Fruit fly (Drosophila melanogaster) whole organism, embryonic: Measurements from ENCODE around the gene RPA3.

ENCODE experiments used
- Antp ChIP-seq: fragments of 200-800 bp; sonication (Bioruptor generic); optimal IDR thresholded peaks from 3 replicates; lab custom pipeline; 2016; ENCODE audit warnings: missing biosample characterization, missing genetic modification characterization
- Asciz ChIP-seq: fragments of 200-800 bp; sonication (Bioruptor generic); optimal IDR thresholded peaks from 2 replicates; lab custom pipeline; 2017; ENCODE audit warnings: missing biosample characterization, mild to moderate bottlenecking, missing genetic modification characterization, missing genetic modification reagents
- Atf6 ChIP-seq: fragments of 200-800 bp; sonication (Bioruptor generic); IDR thresholded peaks from 2 replicates; pipeline ENCODE4 v1.3.6; 2022; ENCODE audit warnings: missing biosample characterization, missing genetic modification characterization
- Awh ChIP-seq: fragments of 200-800 bp; sonication (Bioruptor generic); IDR thresholded peaks from 2 replicates; pipeline ENCODE4, ENCODE4 v1.3.6; 2022; ENCODE audit warnings: missing biosample characterization, missing genetic modification characterization
- B-H2 ChIP-seq: fragments of 200-800 bp; sonication (Bioruptor generic); optimal IDR thresholded peaks from 2 replicates; lab custom pipeline; 2018; ENCODE audit warnings: missing biosample characterization, mild to moderate bottlenecking, missing genetic modification characterization
- C15 ChIP-seq: fragments of 200-800 bp; sonication (Bioruptor generic); IDR thresholded peaks from 3 replicates; pipeline ENCODE4 v1.3.6; 2022; ENCODE audit warnings: missing biosample characterization, missing genetic modification characterization
- CG10565 ChIP-seq: fragments of 200-800 bp; sonication (Bioruptor generic); optimal IDR thresholded peaks from 3 replicates; lab custom pipeline; 2016; ENCODE audit warnings: missing biosample characterization, mild to moderate bottlenecking, missing genetic modification characterization
- CG10654 ChIP-seq: fragments of 200-800 bp; sonication (Bioruptor generic); optimal IDR thresholded peaks from 2 replicates; lab custom pipeline; 2016; ENCODE audit warnings: missing biosample characterization, missing genetic modification characterization
- CG11560 ChIP-seq: fragments of 200-800 bp; sonication (Bioruptor generic); IDR thresholded peaks from 3 replicates; pipeline ENCODE4 v1.3.6; 2022; ENCODE audit warnings: missing biosample characterization, missing genetic modification characterization
- CG12104 ChIP-seq: fragments of 200-800 bp; sonication (Bioruptor generic); optimal IDR thresholded peaks from 3 replicates; lab custom pipeline; 2016; ENCODE audit warnings: missing biosample characterization, missing genetic modification characterization
- CG17568 ChIP-seq: fragments of 200-800 bp; sonication (Bioruptor generic); optimal IDR thresholded peaks from 2 replicates; lab custom pipeline; 2018; ENCODE audit warnings: missing biosample characterization, mild to moderate bottlenecking, missing genetic modification characterization, moderate library complexity
- CG18476 ChIP-seq: fragments of 200-800 bp; sonication (Bioruptor generic); optimal IDR thresholded peaks from 2 replicates; lab custom pipeline; 2016; ENCODE audit warnings: missing biosample characterization, mild to moderate bottlenecking, missing genetic modification characterization
- CG3407 ChIP-seq: fragments of 200-800 bp; sonication (Bioruptor generic); optimal IDR thresholded peaks from 2 replicates; lab custom pipeline; 2018; ENCODE audit warnings: missing biosample characterization, mild to moderate bottlenecking, missing genetic modification characterization
- CG4328 ChIP-seq: fragments of 200-800 bp; sonication (Bioruptor generic); optimal IDR thresholded peaks from 3 replicates; lab custom pipeline; 2017; ENCODE audit warnings: missing biosample characterization, missing genetic modification reagents, missing genetic modification characterization
- CG4404 ChIP-seq: fragments of 200-800 bp; sonication (Bioruptor generic); IDR thresholded peaks from 2 replicates; pipeline ENCODE4 v1.3.6; 2022; ENCODE audit warnings: missing biosample characterization, missing genetic modification characterization
- CG4854 ChIP-seq: fragments of 200-800 bp; sonication (Bioruptor generic); optimal IDR thresholded peaks from 2 replicates; lab custom pipeline; 2016; ENCODE audit warnings: missing biosample characterization, missing genetic modification characterization, inconsistent platforms
- CG6813 ChIP-seq: fragments of 200-800 bp; sonication (Bioruptor generic); optimal IDR thresholded peaks from 2 replicates; lab custom pipeline; 2017; ENCODE audit warnings: missing biosample characterization, missing genetic modification characterization, mild to moderate bottlenecking, moderate library complexity, missing genetic modification reagents
- CG8290 ChIP-seq, 3 experiments: fragments of 200-800 bp; sonication (Bioruptor generic); optimal IDR thresholded peaks; 2 replicates each; lab custom pipeline; 2016 to 2019; ENCODE audit warnings: missing biosample characterization in 3 of 3, missing genetic modification characterization in 3 of 3, mild to moderate bottlenecking in 2 of 3, moderate library complexity in 1 of 3
- CG8924 ChIP-seq: fragments of 200-800 bp; optimal IDR thresholded peaks from 3 replicates; lab custom pipeline; 2019; ENCODE audit warnings: missing biosample characterization, mild to moderate bottlenecking, missing genetic modification characterization, moderate library complexity
- CG9215 ChIP-seq: fragments of 200-800 bp; sonication (Bioruptor generic); IDR thresholded peaks from 2 replicates; pipeline ENCODE4 v1.3.6; 2022; ENCODE audit warnings: missing biosample characterization, missing genetic modification characterization
- D19A ChIP-seq: fragments of 200-800 bp; optimal IDR thresholded peaks from 3 replicates; lab custom pipeline; 2019; ENCODE audit warnings: missing biosample characterization, mild to moderate bottlenecking, missing genetic modification characterization, moderate library complexity
- Deaf1 ChIP-seq: fragments of 200-800 bp; optimal IDR thresholded peaks from 3 replicates; lab custom pipeline; 2019; ENCODE audit warnings: missing biosample characterization, mild to moderate bottlenecking, missing genetic modification characterization, moderate library complexity
- Elba2 ChIP-seq: fragments of 200-800 bp; sonication (Bioruptor generic); optimal IDR thresholded peaks from 3 replicates; lab custom pipeline; 2016; ENCODE audit warnings: missing biosample characterization, missing genetic modification characterization
- GATAe ChIP-seq: fragments of 200-800 bp; sonication (Bioruptor generic); conservative IDR thresholded peaks from 2 replicates; pipeline ENCODE4 v1.3.6; 2022; ENCODE audit warnings: missing biosample characterization, missing genetic modification characterization
- H2.0 ChIP-seq: fragments of 200-800 bp; sonication (Bioruptor generic); IDR thresholded peaks from 2 replicates; pipeline ENCODE4 v1.3.6; 2022; ENCODE audit warnings: missing biosample characterization, missing genetic modification characterization
- HmgD ChIP-seq: fragments of 200-800 bp; sonication (Bioruptor generic); optimal IDR thresholded peaks from 3 replicates; lab custom pipeline; 2016; ENCODE audit warnings: missing biosample characterization, missing genetic modification characterization
- Hr39 ChIP-seq: fragments of >200 bp; optimal IDR thresholded peaks from 2 replicates; lab custom pipeline; 2017
- Lhr ChIP-seq: fragments of 200-800 bp; sonication (Bioruptor generic); optimal IDR thresholded peaks from 3 replicates; lab custom pipeline; 2017; ENCODE audit warnings: mild to moderate bottlenecking, missing biosample characterization, missing genetic modification reagents, missing genetic modification characterization
- Lim3 ChIP-seq: fragments of 200-800 bp; sonication (Bioruptor generic); IDR thresholded peaks from 2 replicates; pipeline ENCODE4 v1.3.6; 2022; ENCODE audit warnings: missing biosample characterization, missing genetic modification characterization
- Max ChIP-seq: fragments of 200-800 bp; sonication (Bioruptor generic); optimal IDR thresholded peaks from 2 replicates; lab custom pipeline; 2016; ENCODE audit warnings: missing biosample characterization, mild to moderate bottlenecking, missing genetic modification characterization
- Meics ChIP-seq: fragments of 200-800 bp; sonication (Bioruptor generic); optimal IDR thresholded peaks from 2 replicates; lab custom pipeline; 2017; ENCODE audit warnings: missing biosample characterization, mild to moderate bottlenecking, missing genetic modification characterization
- NK7.1 ChIP-seq: fragments of 200-800 bp; sonication (Bioruptor generic); optimal IDR thresholded peaks from 3 replicates; lab custom pipeline; 2016; ENCODE audit warnings: missing biosample characterization, missing genetic modification characterization
- Opbp ChIP-seq: fragments of 200-800 bp; sonication (Bioruptor generic); IDR thresholded peaks from 3 replicates; pipeline ENCODE4 v1.3.6; 2022; ENCODE audit warnings: missing biosample characterization, missing genetic modification characterization; ENCODE audit not compliant: partially characterized antibody
- Poxn ChIP-seq: fragments of 200-800 bp; sonication (Bioruptor generic); IDR thresholded peaks from 2 replicates; pipeline ENCODE4 v1.3.6; 2022; ENCODE audit warnings: missing biosample characterization, missing genetic modification characterization
- Six4 ChIP-seq: fragments of 200-800 bp; sonication (Bioruptor generic); optimal IDR thresholded peaks from 2 replicates; lab custom pipeline; 2016; ENCODE audit warnings: missing biosample characterization, missing genetic modification characterization
- TFAM ChIP-seq: fragments of 200-800 bp; sonication (Bioruptor generic); optimal IDR thresholded peaks from 2 replicates; lab custom pipeline; 2017; ENCODE audit warnings: missing biosample characterization, missing genetic modification characterization, inconsistent platforms
- amos ChIP-seq: fragments of 200-800 bp; sonication (Bioruptor generic); IDR thresholded peaks from 2 replicates; pipeline ENCODE4 v1.3.6; 2022; ENCODE audit warnings: missing biosample characterization, missing genetic modification characterization; ENCODE audit not compliant: partially characterized antibody
- bowl ChIP-seq: fragments of 200-800 bp; sonication (Bioruptor generic); IDR thresholded peaks from 2 replicates; pipeline ENCODE4 v1.3.6; 2022; ENCODE audit warnings: missing biosample characterization, missing genetic modification characterization
- fd3F ChIP-seq: fragments of 200-800 bp; sonication (Bioruptor generic); optimal IDR thresholded peaks from 2 replicates; lab custom pipeline; 2018; ENCODE audit warnings: missing biosample characterization, mild to moderate bottlenecking, missing genetic modification characterization, moderate library complexity
- fd64A ChIP-seq: fragments of 200-800 bp; sonication (Bioruptor generic); optimal IDR thresholded peaks from 3 replicates; lab custom pipeline; 2018; ENCODE audit warnings: missing biosample characterization, mild to moderate bottlenecking, missing genetic modification characterization
- grau ChIP-seq: fragments of 200-800 bp; optimal IDR thresholded peaks from 3 replicates; lab custom pipeline; 2019; ENCODE audit warnings: missing biosample characterization, mild to moderate bottlenecking, missing genetic modification characterization, moderate library complexity
- grn ChIP-seq: fragments of 200-800 bp; sonication (Bioruptor generic); optimal IDR thresholded peaks from 3 replicates; lab custom pipeline; 2017; ENCODE audit warnings: missing biosample characterization, missing genetic modification characterization
- jing ChIP-seq: fragments of 200-800 bp; sonication (Bioruptor generic); optimal IDR thresholded peaks from 2 replicates; lab custom pipeline; 2018; ENCODE audit warnings: missing biosample characterization, mild to moderate bottlenecking, missing genetic modification characterization
- kni ChIP-seq: fragments of 200-800 bp; sonication (Bioruptor generic); optimal IDR thresholded peaks from 3 replicates; lab custom pipeline; 2017; ENCODE audit warnings: mild to moderate bottlenecking, missing biosample characterization, missing genetic modification reagents, missing genetic modification characterization
- sob ChIP-seq: fragments of 200-800 bp; sonication (Bioruptor generic); IDR thresholded peaks from 2 replicates; pipeline ENCODE4 v1.3.6; 2022; ENCODE audit warnings: missing biosample characterization, missing genetic modification characterization
- sqz ChIP-seq: fragments of 200-800 bp; sonication (Bioruptor generic); optimal IDR thresholded peaks from 3 replicates; lab custom pipeline; 2018; ENCODE audit warnings: missing biosample characterization, mild to moderate bottlenecking, missing genetic modification characterization
- sug ChIP-seq: fragments of 200-800 bp; optimal IDR thresholded peaks from 2 replicates; lab custom pipeline; 2019; ENCODE audit warnings: missing biosample characterization, mild to moderate bottlenecking, missing genetic modification characterization, moderate library complexity
- tll ChIP-seq, 2 experiments: fragments of 200-800 bp in 1 of 2; fragments of >200 bp in 1 of 2; sonication (Bioruptor generic) in 1 of 2; optimal IDR thresholded peaks; 2 replicates each; lab custom pipeline; 2017 to 2019; ENCODE audit warnings: missing biosample characterization in 2 of 2, missing genetic modification characterization in 2 of 2, mild to moderate bottlenecking in 1 of 2, moderate library complexity in 1 of 2
- ttk ChIP-seq: fragments of 200-800 bp; sonication (Bioruptor generic); IDR thresholded peaks from 2 replicates; pipeline ENCODE4 v2.1.2; 2022; ENCODE audit warnings: missing biosample characterization, missing genetic modification characterization

The RPA3 gene

dm6 chrX:11622649-11623425 is 7.2 kb upstream of the RPA3 start (continued):
- TF ChIP-seq Opbp (GFP tag; lab: Robert Waterston, UW) (no peak), Lim3 (no peak), Meics (GFP tag; lab: Kevin White, UChicago) (peak; percentile 80), Lhr (GFP tag; lab: Kevin White, UChicago) (no peak), Six4 (GFP tag; lab: Kevin White, UChicago) (peak; percentile 63), CG4328 (GFP tag; lab: Kevin White, UChicago) (no peak), tll (GFP tag; optimal IDR thresholded peaks at IDR 0.05; lab: Kevin White, UChicago) (no peak), Poxn (GFP tag; lab: Robert Waterston, UW) (peak; percentile 24; the same call in 1 of the 2 replicates), Elba2 (GFP tag; lab: Kevin White, UChicago) (no peak), CG11560 (tag; lab: Robert Waterston, UW) (no peak), H2.0 (GFP tag; lab: Robert Waterston, UW) (peak; percentile 76), sob (GFP tag; lab: Robert Waterston, UW) (peak; percentile 80), Antp (GFP tag; lab: Kevin White, UChicago) (no peak), D19A (tag; lab: Kevin White, UChicago) (peak; percentile 37), B-H2 (GFP tag; lab: Kevin White, UChicago) (peak; percentile 3), Max (GFP tag; lab: Kevin White, UChicago) (no peak), ttk (peak; percentile 72), CG9215 (GFP tag; lab: Robert Waterston, UW) (peak; percentile 57; the same call in 1 of the 2 replicates), CG18476 (peak; percentile 54), fd3F (GFP tag; lab: Kevin White, UChicago) (peak; percentile 71), CG10565 (GFP tag; lab: Kevin White, UChicago) (no peak), TFAM (GFP tag; lab: Kevin White, UChicago) (peak; percentile 16), Asciz (GFP tag; lab: Kevin White, UChicago) (peak; percentile 44), GATAe (GFP tag; lab: Robert Waterston, UW) (no peak), grau (tag; lab: Kevin White, UChicago) (peak; percentile 77), bowl (peak; percentile 64; the same call in 1 of the 2 replicates), Hr39 (lab: Kevin White, UChicago) (no peak), CG12104 (peak; percentile 23), jing (GFP tag; lab: Kevin White, UChicago) (peak; percentile 26), sqz (no peak), CG8924 (tag; lab: Kevin White, UChicago) (peak; percentile 72), CG17568 (GFP tag; lab: Kevin White, UChicago) (peak; percentile 51), CG8290 (GFP tag; optimal IDR thresholded peaks at IDR 0.05; lab: Kevin White, UChicago) (no peak), CG8290 (tag; optimal IDR thresholded peaks at IDR 0.05; lab: Kevin White, UChicago) (peak in 1 of 2 experiments; percentile 85), fd64A (no peak), CG6813 (GFP tag; lab: Kevin White, UChicago) (no peak), CG4404 (GFP tag; lab: Robert Waterston, UW) (peak; percentile 37; the same call in 1 of the 2 replicates), kni (GFP tag; lab: Kevin White, UChicago) (no peak), Atf6 (GFP tag; lab: Robert Waterston, UW) (peak; percentile 83), CG10654 (GFP tag; lab: Kevin White, UChicago) (peak; percentile 48), HmgD (peak; percentile 6), amos (GFP tag; lab: Robert Waterston, UW) (no peak), CG4854 (GFP tag; lab: Kevin White, UChicago) (peak; percentile 71), C15 (GFP tag; lab: Robert Waterston, UW) (no peak), Deaf1 (tag; lab: Kevin White, UChicago) (peak; percentile 40), NK7.1 (peak; percentile 70), sug (tag; lab: Kevin White, UChicago) (peak; percentile 49), CG3407 (GFP tag; lab: Kevin White, UChicago) (no peak), grn (GFP tag; lab: Kevin White, UChicago) (no peak), Awh (peak; percentile 84)
